Fruit fly (Drosophila melanogaster): ENCODE results near the gene D19A.

DNA sequence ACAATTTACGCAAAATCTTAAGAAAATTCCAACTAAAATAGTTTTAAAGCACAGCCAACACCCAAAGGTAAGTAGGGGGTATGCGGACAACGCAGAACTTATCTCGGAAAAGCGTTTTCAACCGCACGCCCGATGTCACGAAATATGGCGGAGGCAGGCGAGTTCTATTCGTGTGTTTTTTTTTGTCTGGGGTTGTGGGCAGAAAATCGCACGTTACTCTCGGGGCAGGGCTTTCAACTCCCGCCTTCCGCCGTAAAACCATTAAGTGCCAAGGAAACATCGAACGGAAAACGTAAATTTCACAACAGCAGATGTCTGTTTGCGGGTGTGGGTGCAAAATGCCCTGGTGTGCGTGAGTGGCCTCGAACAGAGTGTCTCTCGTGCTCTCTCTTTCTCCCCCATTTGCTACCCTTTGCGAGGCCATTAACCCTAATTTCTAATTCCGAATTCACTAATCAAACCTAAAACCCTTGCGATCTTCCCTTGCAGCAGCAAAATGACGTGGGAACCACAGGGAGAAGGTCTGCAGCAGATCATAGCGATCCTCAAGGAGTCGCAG, 4.7 kb upstream of the D19A start:
- TF ChIP-seq Crg-1 (GFP tag; optimal IDR thresholded peaks at IDR 0.05) (no peak), CG7045 (GFP tag; optimal IDR thresholded peaks at IDR 0.05) (no peak)
